Worm (Caenorhabditis elegans): ENCODE measurements around the gene sdz-36.
A peak's percentile ranks its signal among the peaks of the same experiment; 100 is the strongest.

The sdz-36 gene

ce11 chrIV:9647789-9648361 lies 42.9 kb upstream of the sdz-36 start, which contains the start of gene amph-1 (continued):
- TF ChIP-seq ces-1 (GFP tag; optimal IDR thresholded peaks at IDR 0.05) = no peak
- TF ChIP-seq mdt-29 (GFP tag; IDR thresholded peaks at IDR 0.05) = no peak
- TF ChIP-seq lim-7 (GFP tag; IDR thresholded peaks at IDR 0.05) = no peak
- TF ChIP-seq F10B5.3 (tag; optimal IDR thresholded peaks at IDR 0.05) = no peak
- TF ChIP-seq dve-1 (tag; optimal IDR thresholded peaks at IDR 0.05; ENCODE audit: insufficient read depth) = peak; percentile 66
- no peak for TF ChIP-seq daf-8 (GFP tag; IDR thresholded peaks at IDR 0.05)
- TF ChIP-seq zip-11 (GFP tag; IDR thresholded peaks at IDR 0.05) = no peak
- no peak for TF ChIP-seq aly-2 (tag; optimal IDR thresholded peaks at IDR 0.05)
- no peak for TF ChIP-seq attf-4 (tag; optimal IDR thresholded peaks at IDR 0.05)
- peak; percentile 28 for TF ChIP-seq hlh-30 (tag; optimal IDR thresholded peaks at IDR 0.05; ENCODE audit: insufficient read depth)
- peak in 1 of 2 experiments; percentile 76 for TF ChIP-seq unc-62 (GFP tag; optimal IDR thresholded peaks at IDR 0.05 in 1 of 2)
- TF ChIP-seq unc-62 (tag; optimal IDR thresholded peaks at IDR 0.05) = no peak
- no peak for TF ChIP-seq Y48G9A.11 (GFP tag; IDR thresholded peaks at IDR 0.05)
- TF ChIP-seq lsy-2 (tag; optimal IDR thresholded peaks at IDR 0.05) = peak in 1 of 2 experiments; percentile 27
- TF ChIP-seq madf-9 (GFP tag; conservative IDR thresholded peaks at IDR 0.05) = 0 out of 2 replicates have a peak, but pooled peaks have one; percentile 6
- TF ChIP-seq spr-1 (tag; optimal IDR thresholded peaks at IDR 0.05) = no peak
- peak; percentile 44; the same call in 1 of the 2 replicates for TF ChIP-seq hmg-1.1 (GFP tag; IDR thresholded peaks at IDR 0.05)
- peak; percentile 35 for TF ChIP-seq mep-1 (tag; optimal IDR thresholded peaks at IDR 0.05)

- TF ChIP-seq saeg-2 (GFP tag; IDR thresholded peaks at IDR 0.05) (no peak), mxl-2 (GFP tag; conservative IDR thresholded peaks at IDR 0.05) (no peak), sdz-12 (GFP tag; optimal IDR thresholded peaks at IDR 0.05) (no peak), dmd-8 (GFP tag; IDR thresholded peaks at IDR 0.05) (no peak), egl-27 (tag; optimal IDR thresholded peaks at IDR 0.05) (no peak), snpc-1.2 (GFP tag; IDR thresholded peaks at IDR 0.05) (no peak), duxl-1 (tag; optimal IDR thresholded peaks at IDR 0.05; ENCODE audit: poor library complexity) (no peak), unc-39 (tag; optimal IDR thresholded peaks at IDR 0.05) (no peak), Y105C5A.15 (GFP tag; IDR thresholded peaks at IDR 0.05) (no peak), unc-130 (GFP tag; optimal IDR thresholded peaks at IDR 0.05) (no peak), lin-15B (tag; optimal IDR thresholded peaks at IDR 0.05) (no peak), aly-2 (tag; optimal IDR thresholded peaks at IDR 0.05) (no peak), dmd-9 (GFP tag; IDR thresholded peaks at IDR 0.05) (no peak), dve-1 (tag; optimal IDR thresholded peaks at IDR 0.05; ENCODE audit: insufficient read depth) (no peak), ceh-20 (GFP tag; IDR thresholded peaks at IDR 0.05) (no peak), ctbp-1 (GFP tag; IDR thresholded peaks at IDR 0.05) (no peak), hlh-30 (tag; optimal IDR thresholded peaks at IDR 0.05; ENCODE audit: insufficient read depth) (no peak), lir-3 (tag; optimal IDR thresholded peaks at IDR 0.05) (no peak)
These were observed 42.1 kb upstream of the sdz-36 start, which contains the start of gene srm-3 for ce11 chrIV:9648682-9649081. TSS of gene srm-3 (plus strand) at chrIV:9648982.

ce11 chrIV:9651234-9651633 lies 39.5 kb upstream of the sdz-36 start, which contains the start of gene chca-1:
TSS of gene chca-1 (plus strand) at chrIV:9651394.
- TF ChIP-seq zfp-3 (GFP tag; conservative IDR thresholded peaks at IDR 0.05) (no peak), dve-1 (tag; optimal IDR thresholded peaks at IDR 0.05; ENCODE audit: insufficient read depth) (peak; percentile 90), daf-16 (GFP tag; optimal IDR thresholded peaks at IDR 0.05) (no peak), daf-16 (tag; optimal IDR thresholded peaks at IDR 0.05) (peak; percentile 96), saeg-2 (GFP tag; IDR thresholded peaks at IDR 0.05) (no peak), hmg-1.1 (GFP tag; IDR thresholded peaks at IDR 0.05) (no peak), nhr-76 (tag; optimal IDR thresholded peaks at IDR 0.05) (no peak), nhr-42 (GFP tag; IDR thresholded peaks at IDR 0.05) (no peak), ama-1 (optimal IDR thresholded peaks at IDR 0.05) (no peak), zip-11 (GFP tag; IDR thresholded peaks at IDR 0.05) (no peak), mxl-3 (GFP tag; optimal IDR thresholded peaks at IDR 0.05) (no peak), dmd-9 (GFP tag; IDR thresholded peaks at IDR 0.05) (no peak), F49E8.2 (tag; optimal IDR thresholded peaks at IDR 0.05; ENCODE audit: borderline replicate concordance) (no peak), dmd-6 (GFP tag; IDR thresholded peaks at IDR 0.05) (peak; percentile 88), nhr-41 (GFP tag; IDR thresholded peaks at IDR 0.05) (no peak), hif-1 (tag; optimal IDR thresholded peaks at IDR 0.05) (peak in 1 of 2 experiments; percentile 29), D1046.2 (GFP tag; IDR thresholded peaks at IDR 0.05) (no peak), ceh-62 (tag; optimal IDR thresholded peaks at IDR 0.05) (no peak), nhr-11 (tag; optimal IDR thresholded peaks at IDR 0.05) (no peak), attf-4 (tag; optimal IDR thresholded peaks at IDR 0.05) (no peak), arid-1 (GFP tag; conservative IDR thresholded peaks at IDR 0.05) (no peak), lir-3 (tag; optimal IDR thresholded peaks at IDR 0.05) (no peak)

Data from whole organism, L4 larva.